Worm (Caenorhabditis elegans): ENCODE data around the gene mbk-2.

Gene mbk-2

DNA sequence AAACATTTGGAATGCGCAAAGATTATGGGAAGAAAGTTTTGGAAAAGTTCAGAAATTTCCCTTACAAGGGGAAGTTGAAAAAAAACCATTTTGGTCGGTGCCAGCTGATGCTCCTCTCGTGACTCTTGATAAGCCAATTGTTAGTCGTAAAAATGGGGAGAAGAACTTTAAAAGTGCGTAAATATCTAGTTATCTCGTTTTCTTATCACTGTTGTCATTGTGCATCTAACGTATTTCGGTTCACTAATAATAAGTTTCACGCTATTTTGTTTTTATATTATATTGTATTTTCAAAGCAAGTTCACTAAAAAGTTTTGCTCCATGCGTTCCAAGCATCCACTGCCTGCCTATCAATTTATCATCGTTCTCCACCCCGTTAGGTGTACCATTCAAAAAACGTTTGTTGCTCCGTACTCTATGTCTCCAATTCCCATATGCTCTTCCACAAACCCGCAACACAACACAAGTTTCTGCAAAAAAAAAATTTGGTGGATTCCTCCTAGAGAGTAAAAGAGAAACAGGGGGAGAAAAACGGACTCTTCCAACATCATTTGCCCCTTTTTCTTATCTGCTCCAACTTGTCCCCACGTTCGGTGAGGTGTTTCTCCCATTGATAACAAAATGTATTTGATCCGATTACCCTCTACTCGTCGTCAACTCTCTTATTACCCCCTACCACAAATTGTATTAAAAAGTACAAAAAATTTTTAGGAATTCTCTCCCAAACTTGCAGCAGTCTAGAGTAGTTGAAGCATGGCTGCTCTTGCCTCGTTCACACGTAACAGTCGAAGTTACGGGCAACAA is at the start of gene mbk-2:
TSS of gene mbk-2 (plus strand) at position 754 of the 804 bp plus-strand sequence.
- TF ChIP-seq lin-13 (tag; optimal IDR thresholded peaks at IDR 0.05), result no peak
- no peak for TF ChIP-seq drap-1 (GFP tag; optimal IDR thresholded peaks at IDR 0.05)

ce11 chrIV:12960136-12960535 is 48.8 kb upstream of the mbk-2 start, which contains the start of gene F55G11.7:
F55G11.7 (plus strand) TSS chrIV:12960436.
- TF ChIP-seq blmp-1 (tag; optimal IDR thresholded peaks at IDR 0.05) (no peak), unc-62 (GFP tag; optimal IDR thresholded peaks at IDR 0.05) (no peak), M03D4.4 (tag; optimal IDR thresholded peaks at IDR 0.05) (no peak), bed-3 (GFP tag; optimal IDR thresholded peaks at IDR 0.05) (no peak), ceh-83 (GFP tag; optimal IDR thresholded peaks at IDR 0.05) (no peak), nhr-76 (tag; optimal IDR thresholded peaks at IDR 0.05) (no peak), ces-1 (GFP tag; optimal IDR thresholded peaks at IDR 0.05) (no peak), sptf-1 (tag; optimal IDR thresholded peaks at IDR 0.05) (no peak), elt-1 (tag; optimal IDR thresholded peaks at IDR 0.05; ENCODE audit: borderline replicate concordance, insufficient read depth) (no peak), nhr-28 (tag; optimal IDR thresholded peaks at IDR 0.05) (no peak), pha-4 (tag; optimal IDR thresholded peaks at IDR 0.05) (no peak), unc-39 (tag; optimal IDR thresholded peaks at IDR 0.05) (no peak), zip-8 (tag; optimal IDR thresholded peaks at IDR 0.05) (no peak), lin-32 (GFP tag; optimal IDR thresholded peaks at IDR 0.05) (no peak), ceh-39 (tag; optimal IDR thresholded peaks at IDR 0.05) (no peak)

ce11 chrIV:12962564-12962963 is 46.4 kb upstream of the mbk-2 start, which contains the start of gene F55G11.8:
F55G11.8 (plus strand) TSS chrIV:12962808.
- no peak for TF ChIP-seq lsy-2 (tag; optimal IDR thresholded peaks at IDR 0.05)

DNA sequence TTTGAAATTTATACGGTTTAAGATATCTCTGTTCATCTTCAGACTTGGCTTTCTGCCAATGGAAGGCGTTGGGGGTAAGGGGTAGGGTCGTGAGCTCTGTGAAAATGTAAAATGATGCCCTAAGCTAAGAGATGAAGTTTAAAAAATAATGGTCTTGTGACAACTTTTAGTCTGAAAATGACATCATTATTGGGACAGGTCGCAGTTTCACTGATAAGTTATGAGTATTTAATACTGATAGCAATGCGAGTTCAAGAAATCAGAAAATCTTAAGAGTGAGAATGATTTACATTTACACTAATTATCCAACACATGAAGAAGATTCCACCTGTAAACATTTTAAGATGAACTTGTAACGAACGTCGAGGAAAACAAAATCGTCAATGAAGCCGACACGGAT is 44.3 kb upstream of the mbk-2 start:
- TF ChIP-seq nhr-12 (tag; optimal IDR thresholded peaks at IDR 0.05) (no peak), bed-3 (GFP tag; optimal IDR thresholded peaks at IDR 0.05) (no peak), nhr-76 (tag; optimal IDR thresholded peaks at IDR 0.05) (no peak), snpc-4 (tag; optimal IDR thresholded peaks at IDR 0.05) (no peak), unc-120 (tag; optimal IDR thresholded peaks at IDR 0.05; ENCODE audit: poor library complexity, severe bottlenecking) (no peak), flh-1 (GFP tag; optimal IDR thresholded peaks at IDR 0.05) (no peak)

DNA sequence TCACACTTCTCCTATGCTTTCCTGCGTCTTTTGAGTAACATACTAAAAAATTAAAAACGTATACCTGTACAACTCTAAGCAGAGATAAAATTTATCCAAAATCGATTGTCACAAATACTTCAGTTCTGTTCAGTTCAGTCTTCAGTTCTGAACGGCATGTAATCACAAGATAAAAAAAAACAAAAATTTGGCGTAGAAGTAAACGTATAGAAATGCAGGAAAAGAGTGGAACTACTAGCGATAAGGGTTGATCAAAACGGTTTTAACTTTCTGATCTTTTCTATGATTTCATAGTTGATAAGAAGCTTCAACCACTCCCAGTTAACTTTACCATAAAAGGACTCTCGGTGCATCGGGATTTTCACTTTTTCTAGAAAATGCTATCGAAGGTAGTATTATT is 43.9 kb upstream of the mbk-2 start, which contains the start of gene dod-22:
TSS of gene dod-22 (plus strand) at position 301 of the 400 bp plus-strand sequence.
- TF ChIP-seq nhr-76 (tag; optimal IDR thresholded peaks at IDR 0.05) (no peak), elt-3 (tag; optimal IDR thresholded peaks at IDR 0.05) (no peak), ces-1 (GFP tag; optimal IDR thresholded peaks at IDR 0.05) (no peak), nhr-237 (tag; optimal IDR thresholded peaks at IDR 0.05) (no peak), unc-62 (GFP tag; optimal IDR thresholded peaks at IDR 0.05) (no peak), ceh-43 (GFP tag; optimal IDR thresholded peaks at IDR 0.05) (no peak), unc-120 (tag; optimal IDR thresholded peaks at IDR 0.05; ENCODE audit: poor library complexity, severe bottlenecking) (no peak), ceh-39 (tag; optimal IDR thresholded peaks at IDR 0.05) (no peak), nhr-2 (tag; optimal IDR thresholded peaks at IDR 0.05) (no peak), M03D4.4 (tag; optimal IDR thresholded peaks at IDR 0.05) (no peak), sptf-1 (tag; optimal IDR thresholded peaks at IDR 0.05) (no peak)

DNA sequence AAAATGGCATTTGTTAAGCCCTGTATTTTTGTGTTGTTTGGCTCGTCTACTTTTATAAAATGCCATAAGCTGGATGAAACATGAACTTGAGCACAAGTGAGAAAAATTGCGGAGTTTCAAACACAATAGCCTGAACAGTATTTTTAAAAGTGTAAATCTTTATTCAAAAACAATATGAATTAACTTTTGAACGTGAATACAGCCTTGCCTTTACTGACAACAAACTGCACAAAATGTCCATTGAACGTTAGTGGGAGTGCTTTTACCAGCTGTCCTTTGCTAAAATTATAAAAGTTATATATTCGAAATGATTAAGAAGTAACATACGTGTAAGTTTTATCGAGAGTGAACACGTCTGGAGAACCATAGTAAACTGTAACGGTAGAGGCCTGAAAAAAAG is 41.7 kb upstream of the mbk-2 start:
- no peak for TF ChIP-seq elt-1 (tag; optimal IDR thresholded peaks at IDR 0.05; ENCODE audit: borderline replicate concordance, insufficient read depth)
- no peak for TF ChIP-seq ces-1 (GFP tag; optimal IDR thresholded peaks at IDR 0.05)
- no peak for TF ChIP-seq lin-32 (GFP tag; optimal IDR thresholded peaks at IDR 0.05)
- no peak for TF ChIP-seq hlh-1 (tag; optimal IDR thresholded peaks at IDR 0.05)
- no peak for TF ChIP-seq ham-2 (GFP tag; optimal IDR thresholded peaks at IDR 0.05)
- TF ChIP-seq nhr-2 (tag; optimal IDR thresholded peaks at IDR 0.05), result no peak
- TF ChIP-seq unc-39 (tag; optimal IDR thresholded peaks at IDR 0.05), result no peak
- TF ChIP-seq ceh-83 (GFP tag; optimal IDR thresholded peaks at IDR 0.05), result no peak
- TF ChIP-seq mls-2 (tag; optimal IDR thresholded peaks at IDR 0.05), result no peak
- TF ChIP-seq lin-13 (tag; optimal IDR thresholded peaks at IDR 0.05), result no peak
- TF ChIP-seq elt-3 (tag; optimal IDR thresholded peaks at IDR 0.05), result no peak
- no peak for TF ChIP-seq ztf-11 (tag; optimal IDR thresholded peaks at IDR 0.05)
- no peak for TF ChIP-seq drap-1 (GFP tag; optimal IDR thresholded peaks at IDR 0.05)
- TF ChIP-seq snpc-4 (tag; optimal IDR thresholded peaks at IDR 0.05), result no peak
- TF ChIP-seq lsy-2 (tag; optimal IDR thresholded peaks at IDR 0.05), result no peak
- TF ChIP-seq nhr-12 (tag; optimal IDR thresholded peaks at IDR 0.05), result no peak
- no peak for TF ChIP-seq mep-1 (tag; optimal IDR thresholded peaks at IDR 0.05)
